Fruit fly (Drosophila melanogaster) whole organism, embryonic: ENCODE results near the gene CG5731.

ENCODE experiments used
- BEAF-32 ChIP-seq: fragments of 200-800 bp; sonication (Bioruptor generic); optimal IDR thresholded peaks from 3 replicates; lab custom pipeline; 2017; ENCODE audit warnings: missing biosample characterization, missing genetic modification characterization, mild to moderate bottlenecking, moderate library complexity, missing genetic modification reagents
- CG10274 ChIP-seq: fragments of 200-800 bp; sonication (Bioruptor generic); optimal IDR thresholded peaks from 3 replicates; lab custom pipeline; 2017; ENCODE audit warnings: missing biosample characterization, mild to moderate bottlenecking, missing genetic modification characterization
- CG12104 ChIP-seq: fragments of 200-800 bp; sonication (Bioruptor generic); optimal IDR thresholded peaks from 3 replicates; lab custom pipeline; 2016; ENCODE audit warnings: missing biosample characterization, missing genetic modification characterization
- CG12659 ChIP-seq: fragments of 200-800 bp; sonication (Bioruptor generic); optimal IDR thresholded peaks from 3 replicates; lab custom pipeline; 2017; ENCODE audit warnings: mild to moderate bottlenecking, missing biosample characterization, missing genetic modification reagents, missing genetic modification characterization
- CG13775 ChIP-seq: fragments of 200-800 bp; sonication (Bioruptor generic); optimal IDR thresholded peaks from 3 replicates; lab custom pipeline; 2017; ENCODE audit warnings: missing biosample characterization, mild to moderate bottlenecking, missing genetic modification characterization
- CG14014 ChIP-seq: fragments of 200-800 bp; sonication (Bioruptor generic); IDR thresholded peaks from 2 replicates; pipeline ENCODE4 v1.3.6; 2022; ENCODE audit warnings: missing biosample characterization, missing genetic modification characterization
- CG14710 ChIP-seq: fragments of 200-800 bp; sonication (Bioruptor generic); optimal IDR thresholded peaks from 3 replicates; lab custom pipeline; 2019; ENCODE audit warnings: missing biosample characterization, mild to moderate bottlenecking, missing genetic modification characterization, moderate library complexity
- CG15479 ChIP-seq: fragments of 200-800 bp; sonication (Bioruptor generic); optimal IDR thresholded peaks from 3 replicates; lab custom pipeline; 2019; ENCODE audit warnings: missing biosample characterization, mild to moderate bottlenecking, missing genetic modification characterization, moderate library complexity
- CG17186 ChIP-seq: fragments of 200-800 bp; sonication (Bioruptor generic); optimal IDR thresholded peaks from 3 replicates; lab custom pipeline; 2017; ENCODE audit warnings: missing biosample characterization, missing genetic modification reagents, missing genetic modification characterization
- CG17829 ChIP-seq: fragments of 200-800 bp; optimal IDR thresholded peaks from 2 replicates; lab custom pipeline; 2019; ENCODE audit warnings: missing biosample characterization, mild to moderate bottlenecking, missing genetic modification characterization, moderate library complexity
- CG18764 ChIP-seq: fragments of 200-800 bp; sonication (Bioruptor generic); optimal IDR thresholded peaks from 3 replicates; lab custom pipeline; 2016; ENCODE audit warnings: missing biosample characterization, missing genetic modification characterization
- CG2199 ChIP-seq: fragments of 200-800 bp; sonication (Bioruptor generic); IDR thresholded peaks from 3 replicates; pipeline ENCODE4 v1.3.6; 2022; ENCODE audit warnings: missing biosample characterization, missing genetic modification characterization
- CG2712 ChIP-seq: fragments of 200-800 bp; optimal IDR thresholded peaks from 3 replicates; lab custom pipeline; 2019; ENCODE audit warnings: missing biosample characterization, mild to moderate bottlenecking, missing genetic modification characterization, moderate library complexity
- CG30020 ChIP-seq: fragments of 200-800 bp; optimal IDR thresholded peaks from 2 replicates; lab custom pipeline; 2019; ENCODE audit warnings: missing biosample characterization, mild to moderate bottlenecking, missing genetic modification characterization, moderate library complexity
- CG32532 ChIP-seq: fragments of 200-800 bp; sonication (Bioruptor generic); IDR thresholded peaks from 2 replicates; pipeline ENCODE4 v1.3.6; 2022; ENCODE audit warnings: missing biosample characterization, missing genetic modification characterization
- CG42726 ChIP-seq: fragments of 200-800 bp; sonication (Bioruptor generic); IDR thresholded peaks from 2 replicates; pipeline ENCODE4 v1.3.6; 2022; ENCODE audit warnings: missing biosample characterization, missing genetic modification characterization; ENCODE audit not compliant: partially characterized antibody
- CG4617 ChIP-seq: fragments of 200-800 bp; sonication (Bioruptor generic); optimal IDR thresholded peaks from 3 replicates; lab custom pipeline; 2016; ENCODE audit warnings: missing biosample characterization, missing genetic modification characterization, borderline replicate concordance
- CG4854 ChIP-seq: fragments of 200-800 bp; sonication (Bioruptor generic); optimal IDR thresholded peaks from 2 replicates; lab custom pipeline; 2016; ENCODE audit warnings: missing biosample characterization, missing genetic modification characterization, inconsistent platforms
- CG5245 ChIP-seq: fragments of 200-800 bp; sonication (Bioruptor generic); optimal IDR thresholded peaks from 3 replicates; lab custom pipeline; 2016; ENCODE audit warnings: missing biosample characterization, missing genetic modification characterization
- CG6683 ChIP-seq: fragments of 200-800 bp; sonication (Bioruptor generic); optimal IDR thresholded peaks from 2 replicates; lab custom pipeline; 2017; ENCODE audit warnings: missing biosample characterization, mild to moderate bottlenecking, missing genetic modification characterization, missing genetic modification reagents
- CG7556 ChIP-seq: fragments of 200-800 bp; sonication (Bioruptor generic); optimal IDR thresholded peaks from 2 replicates; lab custom pipeline; 2017; ENCODE audit warnings: missing biosample characterization, mild to moderate bottlenecking, missing genetic modification characterization
- CrebB ChIP-seq: fragments of 200-800 bp; sonication (Bioruptor generic); optimal IDR thresholded peaks from 3 replicates; lab custom pipeline; 2018; ENCODE audit warnings: missing biosample characterization, mild to moderate bottlenecking, missing genetic modification characterization
- Deaf1 ChIP-seq: fragments of 200-800 bp; optimal IDR thresholded peaks from 3 replicates; lab custom pipeline; 2019; ENCODE audit warnings: missing biosample characterization, mild to moderate bottlenecking, missing genetic modification characterization, moderate library complexity
- Elba2 ChIP-seq: fragments of 200-800 bp; sonication (Bioruptor generic); optimal IDR thresholded peaks from 3 replicates; lab custom pipeline; 2016; ENCODE audit warnings: missing biosample characterization, missing genetic modification characterization
- HLH3B ChIP-seq: fragments of 200-800 bp; sonication (Bioruptor generic); IDR thresholded peaks from 2 replicates; pipeline ENCODE4 v1.3.6; 2022; ENCODE audit warnings: missing biosample characterization, missing genetic modification characterization
- Hr78 ChIP-seq, 2 experiments: fragments of 200-800 bp in 1 of 2; fragments of >200 bp in 1 of 2; sonication (Bioruptor generic) in 1 of 2; optimal IDR thresholded peaks; 2 replicates each; lab custom pipeline; 2017 to 2019; ENCODE audit warnings: missing biosample characterization in 2 of 2, missing genetic modification characterization in 2 of 2, mild to moderate bottlenecking in 1 of 2, moderate library complexity in 1 of 2
- Med ChIP-seq: fragments of 200-800 bp; sonication (Bioruptor generic); peaks from one replicate; lab custom pipeline; 2016; ENCODE audit warnings: missing biosample characterization, missing genetic modification characterization, mild to moderate bottlenecking, inconsistent platforms, moderate library complexity
- Meics ChIP-seq: fragments of 200-800 bp; sonication (Bioruptor generic); optimal IDR thresholded peaks from 2 replicates; lab custom pipeline; 2017; ENCODE audit warnings: missing biosample characterization, mild to moderate bottlenecking, missing genetic modification characterization
- Nf-YA ChIP-seq: fragments of 200-800 bp; sonication (Bioruptor generic); IDR thresholded peaks from 2 replicates; pipeline ENCODE4 v1.3.6; 2022; ENCODE audit warnings: missing biosample characterization, missing genetic modification characterization
- Pdp1 ChIP-seq, 2 experiments: fragments of 200-800 bp; sonication (Bioruptor generic); optimal IDR thresholded peaks; 3 replicates each; lab custom pipeline; 2016; ENCODE audit warnings: missing biosample characterization in 2 of 2, missing genetic modification characterization in 2 of 2, mild to moderate bottlenecking in 1 of 2, moderate library complexity in 1 of 2
- Sox100B ChIP-seq: fragments of 200-800 bp; sonication (Bioruptor generic); optimal IDR thresholded peaks from 3 replicates; lab custom pipeline; 2018; ENCODE audit warnings: missing biosample characterization, mild to moderate bottlenecking, missing genetic modification characterization
- cad ChIP-seq: fragments of >200 bp; optimal IDR thresholded peaks from 2 replicates; lab custom pipeline; 2017; ENCODE audit warnings: missing biosample characterization, missing genetic modification characterization
- caup ChIP-seq: fragments of 200-800 bp; sonication (Bioruptor generic); optimal IDR thresholded peaks from 3 replicates; lab custom pipeline; 2017; ENCODE audit warnings: missing biosample characterization, mild to moderate bottlenecking, missing genetic modification characterization, moderate library complexity; ENCODE audit not compliant: severe bottlenecking
- corto ChIP-seq: fragments of 200-800 bp; sonication (Bioruptor generic); optimal IDR thresholded peaks from 2 replicates; lab custom pipeline; 2016; ENCODE audit warnings: missing biosample characterization, mild to moderate bottlenecking, missing genetic modification characterization, moderate library complexity
- dmrt11E ChIP-seq: fragments of 200-800 bp; sonication (Bioruptor generic); optimal IDR thresholded peaks from 3 replicates; lab custom pipeline; 2018; ENCODE audit warnings: missing biosample characterization, mild to moderate bottlenecking, missing genetic modification characterization, moderate library complexity
- eve ChIP-seq, 2 experiments: fragments of >200 bp; optimal IDR thresholded peaks; 2 replicates each; lab custom pipeline; 2017; ENCODE audit warnings: missing biosample characterization in 2 of 2, missing genetic modification characterization in 2 of 2
- lilli ChIP-seq: fragments of 200-800 bp; sonication (Bioruptor generic); optimal IDR thresholded peaks from 3 replicates; lab custom pipeline; 2016; ENCODE audit warnings: missing biosample characterization, missing genetic modification characterization
- nau ChIP-seq: fragments of 200-800 bp; sonication (Bioruptor generic); optimal IDR thresholded peaks from 3 replicates; lab custom pipeline; 2017; ENCODE audit warnings: missing biosample characterization, mild to moderate bottlenecking, missing genetic modification characterization, missing genetic modification reagents
- nerfin-1 ChIP-seq: fragments of 200-800 bp; sonication (Bioruptor generic); optimal IDR thresholded peaks from 3 replicates; lab custom pipeline; 2019; ENCODE audit warnings: missing biosample characterization, mild to moderate bottlenecking, missing genetic modification characterization, moderate library complexity
- repo ChIP-seq: fragments of 200-800 bp; sonication (Bioruptor generic); optimal IDR thresholded peaks from 2 replicates; lab custom pipeline; 2016; ENCODE audit warnings: missing biosample characterization, missing genetic modification characterization
- sc ChIP-seq, 3 experiments: fragments of >200 bp in 2 of 3; fragments of 200-800 bp in 1 of 3; sonication (Bioruptor generic) in 1 of 3; optimal IDR thresholded peaks; 2 replicates in 2 of 3; 3 replicates in 1 of 3; lab custom pipeline; 2017; ENCODE audit warnings: mild to moderate bottlenecking in 1 of 3, missing biosample characterization in 1 of 3, missing genetic modification characterization in 1 of 3, missing genetic modification reagents in 1 of 3
- scrt ChIP-seq: fragments of 200-800 bp; sonication (Bioruptor generic); optimal IDR thresholded peaks from 2 replicates; lab custom pipeline; 2018; ENCODE audit warnings: missing biosample characterization, mild to moderate bottlenecking, missing genetic modification characterization, moderate library complexity
- sens ChIP-seq: fragments of 200-800 bp; sonication (Bioruptor generic); peaks from one replicate; lab custom pipeline; 2016; ENCODE audit warnings: missing biosample characterization, missing genetic modification characterization
- ssp ChIP-seq: fragments of 200-800 bp; sonication (Bioruptor generic); IDR thresholded peaks from 2 replicates; pipeline ENCODE4 v1.3.6; 2022; ENCODE audit warnings: missing biosample characterization, missing genetic modification characterization
- tgo ChIP-seq: fragments of 200-800 bp; sonication (Bioruptor generic); IDR thresholded peaks from 3 replicates; pipeline ENCODE4 v1.3.6; 2022; ENCODE audit warnings: missing biosample characterization, missing genetic modification characterization

The CG5731 gene

DNA sequence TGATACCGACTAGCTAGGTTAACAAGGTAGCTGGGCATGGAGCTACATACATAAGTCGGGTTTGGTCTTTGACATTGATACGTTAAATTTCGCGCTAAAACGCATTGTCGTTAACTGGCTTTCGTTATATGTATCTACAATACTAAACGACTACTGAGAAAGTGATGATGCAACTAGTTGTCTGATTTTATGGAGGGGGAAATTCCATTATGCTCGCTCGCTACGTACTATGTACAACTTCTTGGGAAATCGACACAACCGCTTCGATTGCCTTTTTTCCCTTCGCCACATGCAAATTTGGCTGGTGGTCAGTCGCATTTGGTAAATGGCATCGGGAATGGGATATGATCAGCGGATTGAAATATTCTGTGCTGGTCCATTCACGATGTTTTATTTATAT lies 10.5 kb upstream of the CG5731 start:
- TF ChIP-seq Pdp1 (GFP tag; optimal IDR thresholded peaks at IDR 0.05; lab: Kevin White, UChicago): peak in 1 of 2 experiments; percentile 96
- TF ChIP-seq scrt (GFP tag; lab: Kevin White, UChicago): peak; percentile 36
- no peak for TF ChIP-seq CG5245 (GFP tag; lab: Kevin White, UChicago)
- TF ChIP-seq CG4854 (GFP tag; lab: Kevin White, UChicago): no peak
- 0 out of 3 replicates have a peak, but pooled peaks have one; percentile 32 for TF ChIP-seq CG2199 (GFP tag; lab: Robert Waterston, UW)
- TF ChIP-seq cad (GFP tag; lab: Kevin White, UChicago): peak; percentile 5
- TF ChIP-seq HLH3B (GFP tag; lab: Robert Waterston, UW): 0 out of 2 replicates have a peak, but pooled peaks have one; percentile 8
- TF ChIP-seq nerfin-1 (tag; lab: Kevin White, UChicago): peak; percentile 52
- peak; percentile 14 for TF ChIP-seq CG15479
- TF ChIP-seq eve (GFP tag; optimal IDR thresholded peaks at IDR 0.05; lab: Kevin White, UChicago): peak in 1 of 2 experiments; percentile 75
- peak; percentile 40 for TF ChIP-seq sens (GFP tag; lab: Kevin White, UChicago)
- TF ChIP-seq, all 482 proteins: peak for 9

DNA sequence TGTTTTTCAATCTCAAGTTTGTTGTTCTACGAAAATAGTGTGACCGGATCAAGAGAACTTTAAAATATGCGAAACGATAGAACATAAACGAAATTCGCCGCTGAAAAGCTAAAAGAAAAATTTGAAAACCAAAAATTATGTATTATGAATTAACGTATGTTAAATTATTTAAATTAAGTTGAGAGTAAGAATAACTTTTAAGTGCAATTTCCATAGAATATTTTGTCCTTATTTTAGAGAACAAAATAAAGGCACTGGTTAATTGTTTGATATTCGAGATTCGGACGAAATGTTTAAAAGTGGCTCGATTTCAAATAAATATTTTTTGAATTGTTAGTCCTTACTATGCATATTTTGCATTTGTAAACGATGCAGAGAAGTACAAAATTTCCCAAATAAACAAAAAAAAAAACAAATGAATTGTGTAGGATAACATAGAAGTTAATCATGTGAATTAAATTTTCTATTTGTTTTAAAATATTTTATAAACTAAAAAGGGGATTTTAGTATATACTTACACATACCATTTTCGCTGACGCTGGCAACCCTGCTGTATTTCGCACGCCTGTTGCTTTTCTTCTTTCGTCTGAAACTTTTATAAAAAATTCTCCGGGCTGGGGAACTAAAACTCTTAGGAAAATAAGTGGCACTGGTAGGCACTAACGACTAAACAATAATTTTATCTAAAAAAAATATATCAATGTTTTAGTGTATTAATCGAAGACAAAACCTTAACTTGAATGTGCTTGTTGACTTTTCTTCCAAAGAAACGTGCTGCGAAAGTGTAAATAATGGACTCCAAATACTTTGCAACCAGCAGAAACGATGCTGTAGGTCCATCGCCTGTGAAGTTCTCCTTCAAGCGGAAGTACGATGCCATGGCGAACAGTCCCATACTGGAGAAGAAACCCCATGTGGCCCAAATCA lies 1.4 kb upstream of the CG5731 start, which contains the start of the genes CG5727 and ath:
Gene CG5727 (minus strand): TSS at position 51 of the 927 bp plus-strand sequence.
Gene ath (plus strand): TSS at position 513 of the 927 bp plus-strand sequence.
- TF ChIP-seq BEAF-32: peak; percentile 18
- TF ChIP-seq CG10274 (GFP tag; lab: Kevin White, UChicago): no peak
- TF ChIP-seq CrebB: no peak
- TF ChIP-seq CG12659 (GFP tag; lab: Kevin White, UChicago): peak; percentile 28
- TF ChIP-seq Elba2 (GFP tag; lab: Kevin White, UChicago): no peak
- no peak for TF ChIP-seq Hr78 (GFP tag; optimal IDR thresholded peaks at IDR 0.05; lab: Kevin White, UChicago)
- TF ChIP-seq CG17829 (tag; lab: Kevin White, UChicago): peak; percentile 3
- TF ChIP-seq lilli (GFP tag; lab: Kevin White, UChicago): peak; percentile 19
- no peak for TF ChIP-seq tgo (GFP tag; lab: Robert Waterston, UW)
- no peak for TF ChIP-seq nau
- peak; percentile 34 for TF ChIP-seq Sox100B (GFP tag; lab: Kevin White, UChicago)
- peak; percentile 11 for TF ChIP-seq CG4617 (GFP tag; lab: Kevin White, UChicago)
- TF ChIP-seq CG17186 (GFP tag; lab: Kevin White, UChicago): no peak
- TF ChIP-seq ssp (GFP tag; lab: Robert Waterston, UW): no peak
- no peak for TF ChIP-seq CG6683 (GFP tag; lab: Kevin White, UChicago)
- peak; percentile 11 for TF ChIP-seq CG2712 (tag; lab: Kevin White, UChicago)
- peak; percentile 16; the same call in 1 of the 2 replicates for TF ChIP-seq CG32532 (GFP tag; lab: Robert Waterston, UW)
- no peak for TF ChIP-seq CG42726
- TF ChIP-seq Med: peak; percentile 72
- TF ChIP-seq Meics (GFP tag; lab: Kevin White, UChicago): peak; percentile 38
- peak; percentile 49; the same call in 1 of the 2 replicates for TF ChIP-seq CG14014 (GFP tag; lab: Robert Waterston, UW)
- TF ChIP-seq CG13775 (GFP tag; lab: Kevin White, UChicago): peak; percentile 18
- TF ChIP-seq sc (optimal IDR thresholded peaks at IDR 0.05; lab: Kevin White, UChicago): no peak
- TF ChIP-seq sc (GFP tag; optimal IDR thresholded peaks at IDR 0.05; lab: Kevin White, UChicago): no peak
- no peak for TF ChIP-seq Deaf1 (tag; lab: Kevin White, UChicago)
- peak; percentile 32 for TF ChIP-seq CG30020
- no peak for TF ChIP-seq CG12104
- no peak for TF ChIP-seq CG15479
- no peak for TF ChIP-seq caup
- TF ChIP-seq CG18764 (GFP tag; lab: Kevin White, UChicago): no peak
- TF ChIP-seq CG7556 (GFP tag; lab: Kevin White, UChicago): no peak
- TF ChIP-seq repo: no peak
- TF ChIP-seq sens (GFP tag; lab: Kevin White, UChicago): peak; percentile 72
- TF ChIP-seq dmrt11E (tag; lab: Kevin White, UChicago): no peak
- no peak for TF ChIP-seq corto (GFP tag; lab: Kevin White, UChicago)
- TF ChIP-seq CG14710 (tag; lab: Kevin White, UChicago): peak; percentile 42
- no peak for TF ChIP-seq Nf-YA (GFP tag; lab: Robert Waterston, UW)
